Fruit fly (Drosophila melanogaster): Measurements from ENCODE around the gene CG5984.
A peak's percentile ranks its signal among the peaks of the same experiment; 100 is the strongest.

The CG5984 gene

dm6 chr3R:27292159-27292880, 44.5 kb upstream of the CG5984 start, which contains the start of gene CG3348 (continued):
- TF ChIP-seq CG10147 (GFP tag; optimal IDR thresholded peaks at IDR 0.05) (peak; percentile 90), Ets65A (GFP tag) (peak; percentile 63), prd (optimal IDR thresholded peaks at IDR 0.05) (no peak), prd (GFP tag; IDR thresholded peaks at IDR 0.05) (peak; percentile 81), CG10462 (GFP tag; optimal IDR thresholded peaks at IDR 0.05) (no peak), CG8388 (GFP tag; optimal IDR thresholded peaks at IDR 0.05) (peak; percentile 67), CG4424 (GFP tag; optimal IDR thresholded peaks at IDR 0.05) (peak; percentile 52), dpn (GFP tag; optimal IDR thresholded peaks at IDR 0.05) (peak; percentile 40 to 52), exex (tag; optimal IDR thresholded peaks at IDR 0.05) (no peak), sens-2 (GFP tag; IDR thresholded peaks at IDR 0.05) (peak; percentile 15; the same call in 1 of the 2 replicates), pan (optimal IDR thresholded peaks at IDR 0.05) (no peak), pan (GFP tag; optimal IDR thresholded peaks at IDR 0.05 in 1 of 2, IDR thresholded peaks at IDR 0.05 in 1 of 2) (peak in 1 of 2 experiments; percentile 74), HmgZ (tag; optimal IDR thresholded peaks at IDR 0.05) (peak; percentile 75), NK7.1 (GFP tag; optimal IDR thresholded peaks at IDR 0.05) (peak; percentile 34), peb (GFP tag; IDR thresholded peaks at IDR 0.05) (no peak), CG17612 (GFP tag; IDR thresholded peaks at IDR 0.05) (peak; percentile 63; the same call in 1 of the 2 replicates), Trl (optimal IDR thresholded peaks at IDR 0.05) (no peak), Trl (GFP tag; optimal IDR thresholded peaks at IDR 0.05) (peak; percentile 20), Myb (GFP tag; optimal IDR thresholded peaks at IDR 0.05) (peak; percentile 50), CG11504 (tag; optimal IDR thresholded peaks at IDR 0.05) (peak; percentile 78), ftz-f1 (GFP tag; optimal IDR thresholded peaks at IDR 0.05) (peak; percentile 13), Meics (GFP tag; optimal IDR thresholded peaks at IDR 0.05) (peak; percentile 86), slbo (GFP tag; IDR thresholded peaks at IDR 0.05) (peak; percentile 92), ci (GFP tag; IDR thresholded peaks at IDR 0.05) (peak; percentile 65; the same call in 2 of the 3 replicates), bab2 (GFP tag; optimal IDR thresholded peaks at IDR 0.05) (peak; percentile 74), dm (GFP tag; optimal IDR thresholded peaks at IDR 0.05) (peak; percentile 23), Doc2 (GFP tag; IDR thresholded peaks at IDR 0.05) (no peak), E2f2 (GFP tag; IDR thresholded peaks at IDR 0.05) (no peak), Dp (GFP tag; optimal IDR thresholded peaks at IDR 0.05) (no peak), Fer3 (tag; optimal IDR thresholded peaks at IDR 0.05) (peak; percentile 89), bowl (GFP tag; IDR thresholded peaks at IDR 0.05) (no peak), Fer2 (tag; optimal IDR thresholded peaks at IDR 0.05) (peak; percentile 65), btn (GFP tag; optimal IDR thresholded peaks at IDR 0.05) (no peak), Atf6 (GFP tag; IDR thresholded peaks at IDR 0.05) (peak; percentile 81), Elba2 (GFP tag; optimal IDR thresholded peaks at IDR 0.05) (no peak), yki (optimal IDR thresholded peaks at IDR 0.05) (no peak), abd-A (tag; optimal IDR thresholded peaks at IDR 0.05) (no peak), CG11247 (GFP tag; IDR thresholded peaks at IDR 0.05) (peak; percentile 75), CG31365 (tag; optimal IDR thresholded peaks at IDR 0.05) (no peak), Dad (GFP tag; optimal IDR thresholded peaks at IDR 0.05) (no peak), ara (GFP tag; IDR thresholded peaks at IDR 0.05) (peak; percentile 45; the same call in 1 of the 2 replicates), row (GFP tag; IDR thresholded peaks at IDR 0.05) (peak; percentile 74), Ets97D (GFP tag; optimal IDR thresholded peaks at IDR 0.05) (peak; percentile 6), cwo (GFP tag; optimal IDR thresholded peaks at IDR 0.05) (peak; percentile 86), CG7556 (GFP tag; optimal IDR thresholded peaks at IDR 0.05) (peak; percentile 72), Nf-YC (tag; optimal IDR thresholded peaks at IDR 0.05) (no peak), klu (GFP tag; IDR thresholded peaks at IDR 0.05) (peak; percentile 71), H15 (GFP tag; IDR thresholded peaks at IDR 0.05) (peak; percentile 34; the same call in 1 of the 3 replicates), jigr1 (GFP tag; IDR thresholded peaks at IDR 0.05) (no peak), CG12942 (GFP tag; optimal IDR thresholded peaks at IDR 0.05) (peak; percentile 36), gcm (GFP tag; optimal IDR thresholded peaks at IDR 0.05) (peak; percentile 48), ssp (GFP tag; IDR thresholded peaks at IDR 0.05) (peak; percentile 64)
